Worm (Caenorhabditis elegans) whole organism, L2 larva: ENCODE measurements around the gene gck-4.

ENCODE experiments used
- ceh-16 ChIP-seq: fragments of 150-350 bp; optimal IDR thresholded peaks from 2 replicates; lab custom pipeline; 2014; ENCODE audit warnings: missing biosample characterization, missing genetic modification characterization
- nhr-237 ChIP-seq: fragments of 150-350 bp; optimal IDR thresholded peaks from 2 replicates; lab custom pipeline; 2014; ENCODE audit warnings: missing biosample characterization, missing genetic modification characterization

DNA sequence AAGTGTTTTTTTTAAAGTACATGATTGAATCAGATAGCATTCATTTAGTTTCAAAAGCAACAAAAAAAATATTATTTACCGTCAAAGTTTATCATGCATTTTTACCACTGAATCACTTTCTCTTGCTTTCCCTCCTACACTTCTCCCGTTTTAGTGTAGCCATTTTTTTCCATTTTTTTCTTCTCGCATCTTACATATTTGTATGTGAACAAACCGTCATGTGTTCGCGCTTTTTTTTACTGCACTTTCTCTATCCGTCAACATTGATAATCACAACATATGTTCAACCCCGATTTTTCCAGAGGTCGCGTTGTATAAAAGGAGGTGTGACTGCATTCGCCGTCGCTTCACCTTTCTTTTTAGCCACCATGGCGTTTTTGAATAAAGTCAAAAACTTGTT is at the start of gene gck-4:
- no peak for TF ChIP-seq ceh-16 (tag; lab: Kevin White, UChicago)
- no peak for TF ChIP-seq nhr-237 (tag; lab: Kevin White, UChicago)
